Worm (Caenorhabditis elegans) whole organism, mixed stage, embryonic: Measurements from ENCODE around the gene C05C10.5.

Experiments used
- mab-5 ChIP-seq: fragments of 150-350 bp; optimal IDR thresholded peaks from 2 replicates; lab custom pipeline; 2014; ENCODE audit warnings: missing biosample characterization, missing genetic modification characterization
- snpc-4 ChIP-seq: fragments of 150-350 bp; optimal IDR thresholded peaks from 2 replicates; lab custom pipeline; 2014; ENCODE audit warnings: missing biosample characterization, missing genetic modification characterization
- unc-39 ChIP-seq: fragments of 150-350 bp; optimal IDR thresholded peaks from 2 replicates; lab custom pipeline; 2014; ENCODE audit warnings: missing biosample characterization, missing genetic modification characterization

DNA sequence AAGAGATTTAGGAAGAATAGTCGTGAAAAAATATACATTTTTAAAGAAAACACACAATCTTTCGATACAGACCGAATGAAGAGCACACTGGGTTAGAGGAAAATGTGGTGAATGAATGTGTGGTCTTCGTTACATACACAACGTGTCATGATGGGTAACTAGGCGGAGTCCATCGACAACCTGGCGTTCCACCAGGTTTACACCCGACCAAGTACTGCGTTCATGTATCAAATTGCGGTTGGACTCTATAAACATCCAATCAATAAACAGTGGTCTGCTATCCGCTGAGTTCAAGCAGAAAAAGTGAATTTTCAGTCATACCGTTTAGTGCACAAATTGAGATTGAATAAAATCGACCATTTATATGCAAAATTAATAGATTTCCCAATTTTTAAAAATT, 42.9 kb downstream of the C05C10.5 start, which contains the start of gene sdz-38:
- TF ChIP-seq mab-5, result no peak
- TF ChIP-seq unc-39 (tag; lab: Kevin White, UChicago), result no peak
- TF ChIP-seq snpc-4 (tag; lab: Kevin White, UChicago), result no peak
